Worm (Caenorhabditis elegans): Measurements from ENCODE around the gene srh-15.

srh-15 gene

ce11 chrV:13320676-13321075 lies at the start of gene srh-15:
TSS of gene srh-15 (plus strand) at chrV:13320976.
- TF ChIP-seq ceh-13 (GFP tag; optimal IDR thresholded peaks at IDR 0.05) (no peak), hmg-4 (GFP tag; optimal IDR thresholded peaks at IDR 0.05) (no peak), hnd-1 (tag; optimal IDR thresholded peaks at IDR 0.05) (no peak), ama-1 (optimal IDR thresholded peaks at IDR 0.05) (no peak), sea-1 (GFP tag; conservative IDR thresholded peaks at IDR 0.05) (no peak)

ce11 chrV:13272275-13272674 lies 48.5 kb upstream of the srh-15 start:
- TF ChIP-seq ets-7 (tag; optimal IDR thresholded peaks at IDR 0.05) (no peak), ama-1 (optimal IDR thresholded peaks at IDR 0.05) (no peak), aly-1 (tag; optimal IDR thresholded peaks at IDR 0.05) (no peak), tra-4 (tag; optimal IDR thresholded peaks at IDR 0.05) (no peak), ceh-13 (GFP tag; optimal IDR thresholded peaks at IDR 0.05) (no peak), hmg-4 (GFP tag; optimal IDR thresholded peaks at IDR 0.05) (no peak), ceh-36 (tag; optimal IDR thresholded peaks at IDR 0.05) (no peak), scrt-1 (GFP tag; IDR thresholded peaks at IDR 0.05) (no peak), hnd-1 (tag; optimal IDR thresholded peaks at IDR 0.05) (no peak), tbx-37 (GFP tag; conservative IDR thresholded peaks at IDR 0.05) (no peak), hmbx-1 (tag; optimal IDR thresholded peaks at IDR 0.05) (no peak), flt-1 (GFP tag; IDR thresholded peaks at IDR 0.05) (no peak), B0310.2 (tag; optimal IDR thresholded peaks at IDR 0.05) (no peak), sea-1 (GFP tag; conservative IDR thresholded peaks at IDR 0.05) (no peak), tbx-11 (GFP tag; IDR thresholded peaks at IDR 0.05) (no peak), pes-1 (GFP tag; IDR thresholded peaks at IDR 0.05) (no peak), F13C5.2 (tag; optimal IDR thresholded peaks at IDR 0.05) (no peak)

ce11 chrV:13273302-13273701 lies 47.5 kb upstream of the srh-15 start:
- TF ChIP-seq B0310.2 (tag; optimal IDR thresholded peaks at IDR 0.05) = no peak
- TF ChIP-seq aly-1 (tag; optimal IDR thresholded peaks at IDR 0.05) = no peak
- TF ChIP-seq ets-7 (tag; optimal IDR thresholded peaks at IDR 0.05) = no peak
- TF ChIP-seq sea-1 (GFP tag; conservative IDR thresholded peaks at IDR 0.05) = no peak
- TF ChIP-seq hmbx-1 (tag; optimal IDR thresholded peaks at IDR 0.05) = no peak
- TF ChIP-seq tra-4 (tag; optimal IDR thresholded peaks at IDR 0.05) = no peak
- TF ChIP-seq ceh-36 (tag; optimal IDR thresholded peaks at IDR 0.05) = no peak
- TF ChIP-seq pes-1 (GFP tag; IDR thresholded peaks at IDR 0.05) = no peak
- TF ChIP-seq tbx-37 (GFP tag; conservative IDR thresholded peaks at IDR 0.05) = no peak
- no peak for TF ChIP-seq ama-1 (optimal IDR thresholded peaks at IDR 0.05)
- TF ChIP-seq hmg-4 (GFP tag; optimal IDR thresholded peaks at IDR 0.05) = no peak
- no peak for TF ChIP-seq tbx-11 (GFP tag; IDR thresholded peaks at IDR 0.05)
- TF ChIP-seq hnd-1 (tag; optimal IDR thresholded peaks at IDR 0.05) = no peak

ce11 chrV:13274615-13275014 lies 46.2 kb upstream of the srh-15 start:
- TF ChIP-seq ceh-36 (tag; optimal IDR thresholded peaks at IDR 0.05) = no peak
- TF ChIP-seq scrt-1 (GFP tag; IDR thresholded peaks at IDR 0.05) = no peak
- TF ChIP-seq ama-1 (optimal IDR thresholded peaks at IDR 0.05) = no peak
- TF ChIP-seq hnd-1 (tag; optimal IDR thresholded peaks at IDR 0.05) = no peak
- no peak for TF ChIP-seq flt-1 (GFP tag; IDR thresholded peaks at IDR 0.05)
- TF ChIP-seq ets-7 (tag; optimal IDR thresholded peaks at IDR 0.05) = no peak
- TF ChIP-seq hmg-4 (GFP tag; optimal IDR thresholded peaks at IDR 0.05) = no peak
- no peak for TF ChIP-seq tra-4 (tag; optimal IDR thresholded peaks at IDR 0.05)
- no peak for TF ChIP-seq hmbx-1 (tag; optimal IDR thresholded peaks at IDR 0.05)
- no peak for TF ChIP-seq B0310.2 (tag; optimal IDR thresholded peaks at IDR 0.05)
- TF ChIP-seq F13C5.2 (tag; optimal IDR thresholded peaks at IDR 0.05) = no peak
- no peak for TF ChIP-seq sea-1 (GFP tag; conservative IDR thresholded peaks at IDR 0.05)
- TF ChIP-seq tbx-11 (GFP tag; IDR thresholded peaks at IDR 0.05) = no peak
- TF ChIP-seq tbx-37 (GFP tag; conservative IDR thresholded peaks at IDR 0.05) = no peak

- no peak for TF ChIP-seq flt-1 (GFP tag; IDR thresholded peaks at IDR 0.05)
- no peak for TF ChIP-seq tbx-37 (GFP tag; conservative IDR thresholded peaks at IDR 0.05)
- no peak for TF ChIP-seq ceh-36 (tag; optimal IDR thresholded peaks at IDR 0.05)
- TF ChIP-seq sea-1 (GFP tag; conservative IDR thresholded peaks at IDR 0.05) = no peak
- TF ChIP-seq ceh-13 (GFP tag; optimal IDR thresholded peaks at IDR 0.05) = no peak
- TF ChIP-seq hnd-1 (tag; optimal IDR thresholded peaks at IDR 0.05) = no peak
- TF ChIP-seq hmbx-1 (tag; optimal IDR thresholded peaks at IDR 0.05) = no peak
- no peak for TF ChIP-seq aly-1 (tag; optimal IDR thresholded peaks at IDR 0.05)
- no peak for TF ChIP-seq tra-4 (tag; optimal IDR thresholded peaks at IDR 0.05)
- TF ChIP-seq F13C5.2 (tag; optimal IDR thresholded peaks at IDR 0.05) = no peak
- TF ChIP-seq scrt-1 (GFP tag; IDR thresholded peaks at IDR 0.05) = no peak
- TF ChIP-seq tbx-11 (GFP tag; IDR thresholded peaks at IDR 0.05) = no peak
- no peak for TF ChIP-seq pes-1 (GFP tag; IDR thresholded peaks at IDR 0.05)
These were observed 44.8 kb upstream of the srh-15 start, which contains the start of gene F32F2.4 for ce11 chrV:13275959-13276358. TSS of gene F32F2.4 (plus strand) at chrV:13276259.

ce11 chrV:13280382-13280781 lies 40.4 kb upstream of the srh-15 start:
- TF ChIP-seq F13C5.2 (tag; optimal IDR thresholded peaks at IDR 0.05) (no peak), pes-1 (GFP tag; IDR thresholded peaks at IDR 0.05) (no peak), ceh-13 (GFP tag; optimal IDR thresholded peaks at IDR 0.05) (no peak), hnd-1 (tag; optimal IDR thresholded peaks at IDR 0.05) (no peak), scrt-1 (GFP tag; IDR thresholded peaks at IDR 0.05) (no peak), hmg-4 (GFP tag; optimal IDR thresholded peaks at IDR 0.05) (no peak), ceh-36 (tag; optimal IDR thresholded peaks at IDR 0.05) (no peak), tra-4 (tag; optimal IDR thresholded peaks at IDR 0.05) (no peak), B0310.2 (tag; optimal IDR thresholded peaks at IDR 0.05) (no peak), tbx-11 (GFP tag; IDR thresholded peaks at IDR 0.05) (no peak), tbx-37 (GFP tag; conservative IDR thresholded peaks at IDR 0.05) (no peak), ets-7 (tag; optimal IDR thresholded peaks at IDR 0.05) (no peak), ama-1 (optimal IDR thresholded peaks at IDR 0.05) (no peak), aly-1 (tag; optimal IDR thresholded peaks at IDR 0.05) (no peak), sea-1 (GFP tag; conservative IDR thresholded peaks at IDR 0.05) (no peak), flt-1 (GFP tag; IDR thresholded peaks at IDR 0.05) (no peak), hmbx-1 (tag; optimal IDR thresholded peaks at IDR 0.05) (no peak)

ce11 chrV:13282958-13283357 lies 37.8 kb upstream of the srh-15 start:
- TF ChIP-seq ceh-36 (tag; optimal IDR thresholded peaks at IDR 0.05) = no peak
- TF ChIP-seq tbx-11 (GFP tag; IDR thresholded peaks at IDR 0.05) = no peak
- TF ChIP-seq hmbx-1 (tag; optimal IDR thresholded peaks at IDR 0.05) = no peak
- TF ChIP-seq hnd-1 (tag; optimal IDR thresholded peaks at IDR 0.05) = no peak
- TF ChIP-seq F13C5.2 (tag; optimal IDR thresholded peaks at IDR 0.05) = no peak
- no peak for TF ChIP-seq hmg-4 (GFP tag; optimal IDR thresholded peaks at IDR 0.05)
- no peak for TF ChIP-seq B0310.2 (tag; optimal IDR thresholded peaks at IDR 0.05)
- no peak for TF ChIP-seq flt-1 (GFP tag; IDR thresholded peaks at IDR 0.05)
- TF ChIP-seq ama-1 (optimal IDR thresholded peaks at IDR 0.05) = no peak
- TF ChIP-seq tra-4 (tag; optimal IDR thresholded peaks at IDR 0.05) = no peak
- TF ChIP-seq sea-1 (GFP tag; conservative IDR thresholded peaks at IDR 0.05) = no peak
